Fruit fly (Drosophila melanogaster): ENCODE data around the gene NimC3.

- TF ChIP-seq CG3032 (tag; optimal IDR thresholded peaks at IDR 0.05) (no peak), Sox14 (GFP tag; optimal IDR thresholded peaks at IDR 0.05) (no peak), CG11902 (GFP tag; optimal IDR thresholded peaks at IDR 0.05) (no peak), dsx (GFP tag; optimal IDR thresholded peaks at IDR 0.05; ENCODE audit: poor library complexity, severe bottlenecking) (no peak)
Observed at dm6 chr2L:14013478-14013877, 6.5 kb downstream of the NimC3 start.

Measured in whole organism, prepupa.